Worm (Caenorhabditis elegans): Measurements from ENCODE around the gene F23D12.7.

DNA sequence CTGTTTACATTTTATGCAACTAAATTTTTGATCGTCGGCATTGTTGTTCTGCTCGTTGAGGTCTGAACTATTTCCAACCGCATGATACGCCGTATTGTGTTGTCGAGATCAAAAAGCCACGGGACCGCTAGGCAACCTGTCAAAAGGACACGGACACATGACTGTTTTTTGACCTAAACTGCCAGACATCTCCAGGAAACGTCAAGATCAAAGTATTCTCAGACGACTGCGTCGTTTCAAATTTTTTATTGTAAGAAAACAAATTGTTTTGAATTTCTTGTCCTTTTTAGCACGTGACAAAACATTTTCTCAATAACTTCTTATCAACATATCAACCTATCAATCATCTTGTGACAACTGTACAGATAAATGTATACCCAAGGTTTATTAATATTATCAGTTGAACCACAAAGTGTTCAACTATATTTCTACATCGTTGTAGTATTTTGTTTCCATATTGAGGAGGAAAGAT is 48.5 kb upstream of the F23D12.7 start:
- TF ChIP-seq him-1 (tag; optimal IDR thresholded peaks at IDR 0.05) (no peak), dao-5 (tag; optimal IDR thresholded peaks at IDR 0.05) (no peak), W03F9.2 (tag; optimal IDR thresholded peaks at IDR 0.05) (peak; percentile 50)
